Fruit fly (Drosophila melanogaster) whole organism, pupa: Measurements from ENCODE around the gene koko.
A peak's percentile ranks its signal among the peaks of the same experiment; 100 is the strongest.

Experiments used
- CG10348 ChIP-seq: fragments of 200-800 bp; sonication (Bioruptor generic); IDR thresholded peaks from 2 replicates; pipeline ENCODE4 v1.3.6; 2022; ENCODE audit warnings: missing biosample characterization, missing genetic modification characterization
- CG12605 ChIP-seq: fragments of 200-800 bp; sonication (Bioruptor generic); IDR thresholded peaks from 2 replicates; pipeline ENCODE4 v1.3.6; 2022; ENCODE audit warnings: missing biosample characterization, missing genetic modification characterization
- CG13204 ChIP-seq: fragments of 200-800 bp; sonication (Bioruptor generic); optimal IDR thresholded peaks from 2 replicates; lab custom pipeline; 2018; ENCODE audit warnings: missing biosample characterization, mild to moderate bottlenecking, missing genetic modification characterization, moderate library complexity
- CG32121 ChIP-seq: fragments of 200-800 bp; sonication (Bioruptor generic); IDR thresholded peaks from 2 replicates; pipeline ENCODE4 v1.3.6; 2022; ENCODE audit warnings: missing biosample characterization, missing genetic modification characterization
- CG8159 ChIP-seq: fragments of 200-800 bp; sonication (Bioruptor generic); optimal IDR thresholded peaks from 3 replicates; lab custom pipeline; 2018; ENCODE audit warnings: missing biosample characterization, mild to moderate bottlenecking, missing genetic modification characterization, moderate library complexity
- CG8301 ChIP-seq: fragments of 200-800 bp; sonication (Bioruptor generic); optimal IDR thresholded peaks from 2 replicates; lab custom pipeline; 2018; ENCODE audit warnings: missing biosample characterization, mild to moderate bottlenecking, missing genetic modification characterization
- CG9948 ChIP-seq: fragments of 200-800 bp; sonication (Bioruptor generic); optimal IDR thresholded peaks from 2 replicates; lab custom pipeline; 2018; ENCODE audit warnings: missing biosample characterization, mild to moderate bottlenecking, missing genetic modification characterization, moderate library complexity
- EcR ChIP-seq: fragments of 200-800 bp; sonication (Bioruptor generic); optimal IDR thresholded peaks from 3 replicates; lab custom pipeline; 2019; ENCODE audit warnings: missing biosample characterization, missing genetic modification characterization, mild to moderate bottlenecking, moderate library complexity, missing genetic modification reagents
- Pif1A ChIP-seq: fragments of 200-800 bp; sonication (Bioruptor generic); optimal IDR thresholded peaks from 3 replicates; lab custom pipeline; 2016; ENCODE audit warnings: missing biosample characterization, missing genetic modification characterization
- Snoo ChIP-seq: fragments of 200-800 bp; sonication (Bioruptor generic); optimal IDR thresholded peaks from 3 replicates; lab custom pipeline; 2017; ENCODE audit warnings: missing biosample characterization, mild to moderate bottlenecking, missing genetic modification characterization, inconsistent platforms
- fd96Ca ChIP-seq: fragments of 200-800 bp; sonication (Bioruptor generic); IDR thresholded peaks from 3 replicates; pipeline ENCODE4 v1.3.6; 2022; ENCODE audit warnings: missing biosample characterization, missing genetic modification characterization

dm6 chr3R:18396801-18397604 lies 5.8 kb upstream of the koko start, which contains the start of gene Vti1b:
- TF ChIP-seq CG12605 (GFP tag; lab: Robert Waterston, UW) (peak; percentile 88), CG10348 (peak; percentile 93), Pif1A (GFP tag; lab: Kevin White, UChicago) (peak; percentile 97), CG13204 (GFP tag; lab: Kevin White, UChicago) (peak; percentile 91), CG9948 (peak; percentile 96), EcR (GFP tag; lab: Kevin White, UChicago) (peak; percentile 80), CG8301 (tag; lab: Kevin White, UChicago) (peak; percentile 98), fd96Ca (GFP tag; lab: Robert Waterston, UW) (peak; percentile 97), Snoo (tag; lab: Kevin White, UChicago) (peak; percentile 94), CG8159 (tag; lab: Kevin White, UChicago) (peak; percentile 98), CG32121 (GFP tag; lab: Robert Waterston, UW) (peak; percentile 98)
